Worm (Caenorhabditis elegans) whole organism, mixed stage, embryonic: Measurements from ENCODE around the gene eef-1G.
A peak's percentile ranks its signal among the peaks of the same experiment; 100 is the strongest.

Experiments used
- bed-3 ChIP-seq: fragments of 200-800 bp; sonication (Bioruptor generic); optimal IDR thresholded peaks from 3 replicates; lab custom pipeline; 2018; ENCODE audit warnings: mild to moderate bottlenecking, missing genetic modification characterization, moderate library complexity, missing compliant biosample characterization
- blmp-1 ChIP-seq: fragments of 150-350 bp; optimal IDR thresholded peaks from 2 replicates; lab custom pipeline; 2014; ENCODE audit warnings: missing biosample characterization, missing genetic modification characterization
- ceh-39 ChIP-seq: fragments of 150-350 bp; optimal IDR thresholded peaks from 2 replicates; lab custom pipeline; 2014; ENCODE audit warnings: missing biosample characterization, missing genetic modification characterization
- ceh-43 ChIP-seq: fragments of 200-800 bp; sonication (Bioruptor generic); optimal IDR thresholded peaks from 2 replicates; lab custom pipeline; 2018; ENCODE audit warnings: mild to moderate bottlenecking, missing genetic modification characterization, moderate library complexity, missing compliant biosample characterization
- ceh-83 ChIP-seq: fragments of 200-800 bp; sonication (Bioruptor generic); optimal IDR thresholded peaks from 2 replicates; lab custom pipeline; 2018; ENCODE audit warnings: mild to moderate bottlenecking, missing genetic modification characterization, missing compliant biosample characterization
- drap-1 ChIP-seq: fragments of 200-800 bp; sonication (Bioruptor generic); optimal IDR thresholded peaks from 3 replicates; lab custom pipeline; 2018; ENCODE audit warnings: mild to moderate bottlenecking, missing genetic modification characterization, missing compliant biosample characterization
- elt-1 ChIP-seq: sonication (generic microtip); optimal IDR thresholded peaks from 2 replicates; lab custom pipeline; 2017; ENCODE audit warnings: missing genetic modification characterization, mild to moderate bottlenecking, missing compliant biosample characterization, antibody characterized with exemption, moderate library complexity, borderline replicate concordance; ENCODE audit not compliant: insufficient read depth
- elt-3 ChIP-seq: fragments of 150-350 bp; optimal IDR thresholded peaks from 2 replicates; lab custom pipeline; 2014; ENCODE audit warnings: missing biosample characterization, missing genetic modification characterization
- flh-1 ChIP-seq: fragments of 200-800 bp; sonication (Bioruptor generic); optimal IDR thresholded peaks from 2 replicates; lab custom pipeline; 2018; ENCODE audit warnings: mild to moderate bottlenecking, missing genetic modification characterization, moderate library complexity, missing compliant biosample characterization
- ham-2 ChIP-seq: fragments of 200-800 bp; sonication (Bioruptor generic); optimal IDR thresholded peaks from 2 replicates; lab custom pipeline; 2018; ENCODE audit warnings: mild to moderate bottlenecking, missing genetic modification characterization, missing compliant biosample characterization
- hlh-1 ChIP-seq: fragments of 150-350 bp; optimal IDR thresholded peaks from 2 replicates; lab custom pipeline; 2014; ENCODE audit warnings: missing biosample characterization, missing genetic modification reagents, missing genetic modification characterization
- lin-32 ChIP-seq: fragments of 200-800 bp; sonication (Bioruptor generic); optimal IDR thresholded peaks from 2 replicates; lab custom pipeline; 2018; ENCODE audit warnings: mild to moderate bottlenecking, missing genetic modification characterization, missing compliant biosample characterization
- lsy-2 ChIP-seq: fragments of 150-350 bp; optimal IDR thresholded peaks from 2 replicates; lab custom pipeline; 2014; ENCODE audit warnings: missing biosample characterization, missing genetic modification characterization
- mab-5 ChIP-seq: fragments of 150-350 bp; optimal IDR thresholded peaks from 2 replicates; lab custom pipeline; 2014; ENCODE audit warnings: missing biosample characterization, missing genetic modification characterization
- mep-1 ChIP-seq: fragments of 150-350 bp; optimal IDR thresholded peaks from 2 replicates; lab custom pipeline; 2017; ENCODE audit warnings: missing biosample characterization, missing genetic modification reagents, missing genetic modification characterization, inconsistent platforms
- mls-2 ChIP-seq: sonication (generic microtip); optimal IDR thresholded peaks from 2 replicates; lab custom pipeline; 2016; ENCODE audit warnings: mild to moderate bottlenecking, missing genetic modification characterization, moderate library complexity, missing compliant biosample characterization
- nhr-12 ChIP-seq: fragments of 150-350 bp; optimal IDR thresholded peaks from 2 replicates; lab custom pipeline; 2014; ENCODE audit warnings: missing biosample characterization, missing genetic modification characterization
- nhr-2 ChIP-seq: fragments of 150-350 bp; optimal IDR thresholded peaks from 2 replicates; lab custom pipeline; 2014; ENCODE audit warnings: missing biosample characterization, missing genetic modification characterization
- nhr-76 ChIP-seq: sonication (generic microtip); optimal IDR thresholded peaks from 2 replicates; lab custom pipeline; 2017; ENCODE audit warnings: missing biosample characterization, missing genetic modification characterization
- pha-4 ChIP-seq: fragments of 150-350 bp; optimal IDR thresholded peaks from 2 replicates; lab custom pipeline; 2018; ENCODE audit warnings: missing biosample characterization, missing genetic modification reagents, missing genetic modification characterization
- sem-2 ChIP-seq: fragments of 200-800 bp; sonication (Bioruptor generic); optimal IDR thresholded peaks from 2 replicates; lab custom pipeline; 2018; ENCODE audit warnings: mild to moderate bottlenecking, missing genetic modification characterization, missing compliant biosample characterization
- snpc-4 ChIP-seq: fragments of 150-350 bp; optimal IDR thresholded peaks from 2 replicates; lab custom pipeline; 2014; ENCODE audit warnings: missing biosample characterization, missing genetic modification characterization
- sptf-1 ChIP-seq: sonication (generic microtip); optimal IDR thresholded peaks from 2 replicates; lab custom pipeline; 2017; ENCODE audit warnings: mild to moderate bottlenecking, missing genetic modification characterization, moderate library complexity, missing compliant biosample characterization
- tbx-8 ChIP-seq: fragments of 200-800 bp; sonication (Bioruptor generic); optimal IDR thresholded peaks from 2 replicates; lab custom pipeline; 2018; ENCODE audit warnings: mild to moderate bottlenecking, missing genetic modification characterization, moderate library complexity, missing compliant biosample characterization
- unc-120 ChIP-seq: sonication (generic microtip); optimal IDR thresholded peaks from 2 replicates; lab custom pipeline; 2017; ENCODE audit warnings: missing genetic modification characterization, missing compliant biosample characterization; ENCODE audit not compliant: poor library complexity, severe bottlenecking
- unc-62 ChIP-seq: fragments of 150-350 bp; optimal IDR thresholded peaks from 2 replicates; lab custom pipeline; 2014; ENCODE audit warnings: missing biosample characterization, missing genetic modification reagents, missing genetic modification characterization
- zip-8 ChIP-seq: fragments of 150-350 bp; optimal IDR thresholded peaks from 2 replicates; lab custom pipeline; 2014; ENCODE audit warnings: missing biosample characterization, missing genetic modification characterization
- ztf-11 ChIP-seq: fragments of 150-350 bp; optimal IDR thresholded peaks from 2 replicates; lab custom pipeline; 2014; ENCODE audit warnings: missing biosample characterization, missing genetic modification characterization

eef-1G gene

DNA sequence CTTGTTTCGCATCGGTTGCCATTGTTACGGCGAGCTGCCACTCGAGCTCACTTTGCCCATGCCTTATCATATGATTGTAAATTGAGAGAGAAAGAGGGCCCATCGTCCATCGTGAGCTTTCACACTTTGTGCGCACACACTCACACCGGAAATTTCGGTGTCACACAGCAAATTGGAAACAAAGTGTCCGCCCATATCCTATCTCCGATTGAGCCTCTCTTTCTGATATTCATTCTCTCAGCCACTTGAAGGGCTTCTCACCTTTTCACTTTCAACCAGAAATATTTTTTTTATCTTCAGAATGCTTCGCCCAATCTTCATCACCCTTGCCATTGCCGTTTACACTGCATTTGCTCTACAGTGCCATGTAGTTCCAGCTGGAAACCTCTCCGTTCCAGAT is 36.0 kb upstream of the eef-1G start, which contains the start of gene F58B4.3:
Gene F58B4.3 (plus strand): TSS at position 301 of the 400 bp plus-strand sequence.
- TF ChIP-seq lsy-2 (tag; lab: Kevin White, UChicago) (no peak), bed-3 (GFP tag; lab: Kevin White, UChicago) (no peak), mls-2 (tag; lab: Kevin White, UChicago) (no peak), ceh-39 (no peak), ceh-43 (no peak), lin-32 (GFP tag; lab: Kevin White, UChicago) (no peak), flh-1 (GFP tag; lab: Kevin White, UChicago) (no peak)

DNA sequence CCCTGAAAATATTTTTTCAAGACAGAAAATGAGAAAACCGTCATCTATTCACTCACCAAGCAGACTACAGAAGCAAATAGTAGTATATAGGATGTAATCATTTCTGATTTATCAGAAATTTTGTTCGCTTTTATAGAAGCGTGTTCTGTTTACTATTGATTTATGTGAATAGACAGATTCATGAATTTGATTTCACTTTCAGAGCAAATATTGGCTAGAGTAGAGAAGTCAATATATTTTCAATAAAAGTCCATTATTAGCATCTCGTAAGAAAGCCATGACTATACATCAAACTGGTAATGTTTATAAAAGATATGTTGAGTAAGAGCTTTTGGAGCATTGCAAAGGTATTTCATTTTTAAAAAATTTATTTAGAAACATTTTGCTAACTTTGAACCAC is 34.3 kb upstream of the eef-1G start, which contains the start of gene scvp-1:
Gene scvp-1 (minus strand): TSS at position 101 of the 400 bp plus-strand sequence.
- no peak for TF ChIP-seq sem-2 (GFP tag; lab: Kevin White, UChicago)
- no peak for TF ChIP-seq ceh-39
- TF ChIP-seq drap-1 (GFP tag; lab: Kevin White, UChicago), result no peak
- no peak for TF ChIP-seq ceh-83
- no peak for TF ChIP-seq tbx-8
- no peak for TF ChIP-seq zip-8 (tag; lab: Kevin White, UChicago)

DNA sequence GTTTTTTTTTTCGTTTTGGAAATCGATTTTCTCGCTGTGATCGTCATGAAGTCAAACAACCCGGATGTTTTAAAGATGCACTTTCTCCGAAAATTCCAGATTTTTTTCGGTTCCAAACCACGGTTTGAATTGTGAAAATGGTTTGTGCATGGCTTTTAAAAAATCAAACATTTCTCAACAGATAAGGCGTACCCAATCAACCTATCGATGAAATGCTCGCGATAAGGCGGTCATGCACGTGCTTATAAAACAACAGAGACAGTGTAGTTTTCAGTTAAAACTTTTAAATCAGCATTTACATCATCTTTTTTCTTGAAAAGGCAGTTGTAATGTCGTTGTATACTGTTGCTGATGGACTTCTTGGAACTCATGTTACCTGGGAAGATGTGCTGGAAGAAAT is 33.1 kb upstream of the eef-1G start, which contains the start of gene F58B4.5:
Gene F58B4.5 (plus strand): TSS at position 283 of the 400 bp plus-strand sequence.
- TF ChIP-seq blmp-1 (tag; lab: Kevin White, UChicago), result no peak
- TF ChIP-seq sptf-1 (tag; lab: Kevin White, UChicago), result no peak
- TF ChIP-seq pha-4 (tag; lab: Kevin White, UChicago), result no peak
- no peak for TF ChIP-seq mep-1
- no peak for TF ChIP-seq elt-3 (tag; lab: Kevin White, UChicago)
- TF ChIP-seq nhr-2, result no peak
- no peak for TF ChIP-seq zip-8 (tag; lab: Kevin White, UChicago)
- TF ChIP-seq unc-62 (GFP tag; lab: Kevin White, UChicago), result no peak
- TF ChIP-seq drap-1 (GFP tag; lab: Kevin White, UChicago), result no peak
- TF ChIP-seq nhr-76, result no peak

DNA sequence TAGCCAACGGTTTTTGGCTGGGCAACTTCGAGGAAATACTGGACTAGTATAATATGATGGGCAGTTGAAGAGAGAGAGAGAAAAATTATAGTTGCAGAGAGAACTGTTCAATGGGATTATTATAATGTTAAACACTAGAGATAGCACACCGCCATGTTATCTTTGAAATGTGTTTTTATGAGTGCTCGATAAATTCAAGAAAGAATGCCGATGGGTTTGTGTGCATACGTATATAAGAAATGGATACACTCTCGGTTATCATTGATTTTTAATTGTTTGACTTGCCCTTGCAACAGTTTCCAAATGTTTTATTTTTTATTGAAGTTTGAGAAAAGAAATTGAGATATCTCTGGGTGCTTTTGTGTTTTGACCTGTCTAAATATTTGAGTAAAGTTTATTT is 28.8 kb upstream of the eef-1G start, which contains the start of gene F17C11.12:
Gene F17C11.12 (minus strand): TSS at position 240 of the 400 bp plus-strand sequence.
- TF ChIP-seq ztf-11 (tag; lab: Kevin White, UChicago) (no peak), bed-3 (GFP tag; lab: Kevin White, UChicago) (no peak), unc-62 (GFP tag; lab: Kevin White, UChicago) (no peak), zip-8 (tag; lab: Kevin White, UChicago) (no peak), snpc-4 (tag; lab: Kevin White, UChicago) (no peak), ham-2 (GFP tag; lab: Kevin White, UChicago) (no peak), elt-3 (tag; lab: Kevin White, UChicago) (no peak), elt-1 (tag; lab: Kevin White, UChicago) (no peak), hlh-1 (no peak)

DNA sequence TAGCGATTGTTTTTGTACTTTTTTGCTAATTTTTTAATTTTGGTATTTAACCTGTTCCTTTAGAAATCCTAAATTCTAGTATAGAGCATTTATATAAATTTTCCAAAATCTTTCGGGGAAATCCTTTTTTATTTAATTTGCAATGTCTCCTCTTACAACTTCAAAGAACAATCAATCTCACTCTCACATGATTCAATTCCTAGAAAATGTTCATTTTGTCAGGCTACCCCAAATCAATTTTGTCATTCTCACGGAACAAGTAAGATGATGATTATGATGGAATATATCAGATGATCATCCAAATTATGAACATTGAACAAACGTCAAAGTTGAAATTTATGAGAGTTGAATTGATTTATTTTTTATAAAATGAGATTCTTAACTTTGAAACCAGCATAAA is 28.2 kb upstream of the eef-1G start:
- TF ChIP-seq bed-3 (GFP tag; lab: Kevin White, UChicago) (no peak), unc-62 (GFP tag; lab: Kevin White, UChicago) (no peak), ztf-11 (tag; lab: Kevin White, UChicago) (no peak), tbx-8 (no peak), sptf-1 (tag; lab: Kevin White, UChicago) (no peak), nhr-12 (tag; lab: Kevin White, UChicago) (no peak), lsy-2 (tag; lab: Kevin White, UChicago) (no peak), unc-120 (tag; lab: Kevin White, UChicago) (no peak)

DNA sequence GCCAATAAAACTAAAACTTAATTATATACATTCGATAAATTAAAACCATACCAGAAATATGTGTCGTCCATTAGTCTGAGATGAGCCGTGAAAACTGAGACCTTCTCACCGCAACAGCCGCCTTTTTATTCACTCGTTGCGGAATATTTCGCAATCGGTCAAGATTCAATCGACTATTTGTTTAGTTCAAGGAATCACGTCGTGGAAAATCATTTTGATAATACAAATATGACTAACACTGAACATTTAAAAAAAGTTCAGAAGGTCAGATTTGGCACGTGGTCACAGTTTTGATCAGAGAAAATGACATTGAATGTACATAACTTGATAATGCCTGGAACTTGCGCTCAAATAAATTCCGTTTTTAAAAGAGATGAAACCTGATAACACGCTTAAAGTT is 26.8 kb upstream of the eef-1G start, which contains the start of gene F17C11.11:
Gene F17C11.11 (minus strand): TSS at position 79 of the 400 bp plus-strand sequence.
- TF ChIP-seq pha-4 (tag; lab: Kevin White, UChicago) (no peak), hlh-1 (peak; percentile 5), mab-5 (no peak), tbx-8 (no peak)
- TF ChIP-seq, all 35 proteins: peak for 1
